Fruit fly (Drosophila melanogaster): ENCODE measurements around the gene CG10866.

Gene CG10866

DNA sequence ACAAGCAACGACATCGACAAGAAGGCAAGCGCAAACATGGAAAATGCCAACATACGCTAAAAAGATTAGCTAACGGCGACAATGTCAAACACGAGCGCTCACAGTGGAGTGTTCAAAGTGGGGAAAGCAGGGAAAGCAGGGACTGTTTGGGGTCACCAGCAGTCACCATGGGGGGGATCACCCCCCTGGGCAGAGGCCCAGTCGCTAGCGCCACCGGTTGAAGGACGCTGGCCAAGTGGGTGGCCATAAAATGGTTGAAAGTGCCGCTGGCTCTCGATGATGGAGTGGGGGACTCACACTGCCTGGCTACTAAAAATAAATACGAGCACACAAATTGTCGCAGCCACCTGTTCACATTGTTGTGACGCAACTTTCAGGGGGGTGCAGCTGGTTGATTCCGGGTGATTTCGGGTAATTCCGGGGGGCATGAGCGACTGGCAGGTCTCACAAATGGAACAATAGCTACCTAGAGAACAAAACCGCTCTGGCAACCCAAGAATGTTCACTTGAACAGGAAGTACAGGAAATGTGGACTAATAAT, 23.2 kb upstream of the CG10866 start:
- TF ChIP-seq EcR (GFP tag; optimal IDR thresholded peaks at IDR 0.05) (no peak), psq (optimal IDR thresholded peaks at IDR 0.05) (no peak), usp (GFP tag; optimal IDR thresholded peaks at IDR 0.05) (no peak), pan (optimal IDR thresholded peaks at IDR 0.05) (no peak), Dll (optimal IDR thresholded peaks at IDR 0.05) (no peak), CG8478 (optimal IDR thresholded peaks at IDR 0.05) (no peak)

DNA sequence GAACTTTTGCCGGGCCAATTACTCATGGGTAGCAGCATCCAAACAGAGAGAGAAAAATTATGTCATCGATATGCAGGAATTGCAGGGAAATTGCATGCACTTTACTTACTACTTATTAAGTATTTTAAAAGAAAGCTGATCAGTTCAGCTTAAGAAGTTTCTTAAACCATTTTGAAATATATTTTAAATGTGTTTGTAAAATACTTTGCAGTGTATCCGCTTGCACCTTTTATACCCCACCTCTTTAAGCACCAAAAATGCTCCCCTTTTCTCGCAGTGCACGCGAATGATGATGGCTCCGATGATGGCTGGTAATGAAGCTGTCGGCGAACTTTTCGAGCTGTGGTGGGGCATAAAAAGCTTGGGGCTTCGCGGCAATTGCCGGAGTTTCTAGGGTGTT, 14.7 kb upstream of the CG10866 start, which contains the start of gene CG14984:
TSS of gene CG14984 (minus strand) at position 83 of the 400 bp plus-strand sequence.
- TF ChIP-seq psq (optimal IDR thresholded peaks at IDR 0.05), result no peak
- TF ChIP-seq usp (GFP tag; optimal IDR thresholded peaks at IDR 0.05), result no peak
- no peak for TF ChIP-seq pan (optimal IDR thresholded peaks at IDR 0.05)
- TF ChIP-seq Dll (optimal IDR thresholded peaks at IDR 0.05), result no peak
- TF ChIP-seq CG8478 (optimal IDR thresholded peaks at IDR 0.05), result no peak
- TF ChIP-seq EcR (GFP tag; optimal IDR thresholded peaks at IDR 0.05), result no peak

- TF ChIP-seq psq (optimal IDR thresholded peaks at IDR 0.05) (no peak), EcR (GFP tag; optimal IDR thresholded peaks at IDR 0.05) (no peak), pan (optimal IDR thresholded peaks at IDR 0.05) (no peak), CG8478 (optimal IDR thresholded peaks at IDR 0.05) (no peak), usp (GFP tag; optimal IDR thresholded peaks at IDR 0.05) (no peak), Dll (optimal IDR thresholded peaks at IDR 0.05) (no peak)
These were observed 14.1 kb upstream of the CG10866 start for dm6 chr3L:3951875-3952274.

DNA sequence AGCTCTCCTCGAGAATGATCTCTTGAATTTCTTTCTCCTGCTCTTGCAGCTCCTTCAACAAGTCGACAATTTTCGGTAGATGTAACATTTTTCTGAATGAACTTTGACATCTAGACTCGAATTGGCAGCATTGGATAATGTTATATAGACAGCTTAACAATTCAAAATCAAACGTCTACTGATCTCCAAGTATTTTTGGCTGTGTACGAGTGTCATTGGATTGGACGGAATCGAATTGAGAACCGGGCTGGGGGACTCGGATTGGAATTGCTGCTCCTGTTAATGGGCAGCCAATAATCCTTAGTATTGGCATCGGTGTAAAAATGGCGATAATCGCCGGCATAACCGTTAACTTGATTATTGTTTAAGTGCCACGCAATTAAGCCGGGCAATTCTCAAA, 11.4 kb upstream of the CG10866 start, which contains the start of gene CG14983:
TSS of gene CG14983 (minus strand) at position 101 of the 400 bp plus-strand sequence.
- TF ChIP-seq psq (optimal IDR thresholded peaks at IDR 0.05), result no peak

DNA sequence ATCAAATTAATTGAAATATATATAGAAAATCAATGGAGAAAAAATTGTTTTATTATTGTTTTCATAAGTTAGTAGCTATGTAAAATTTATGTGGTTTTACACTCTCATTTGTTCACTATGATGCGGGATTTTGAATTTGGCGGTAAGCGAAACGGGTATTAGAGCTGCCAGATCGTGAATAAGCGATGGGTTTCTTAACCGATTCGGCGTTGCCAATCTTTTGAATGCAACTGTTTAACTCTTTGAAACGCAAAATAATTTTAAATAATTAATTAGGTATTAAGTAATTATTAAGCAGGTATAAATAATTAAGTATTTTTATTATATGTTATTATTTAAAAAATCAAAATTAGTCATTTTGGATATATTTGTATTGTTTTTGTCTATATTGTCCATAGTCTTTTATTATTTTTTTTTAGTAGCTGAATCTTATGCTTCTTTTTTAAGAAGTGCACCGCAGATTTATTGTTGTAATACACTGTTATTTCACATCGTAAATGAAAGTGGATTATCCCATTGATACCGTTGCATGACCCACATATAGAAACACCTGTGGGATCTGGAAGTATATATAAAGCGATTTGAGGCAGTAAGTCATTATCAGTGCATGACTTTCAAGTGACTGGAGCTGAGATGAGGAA, 9.6 kb upstream of the CG10866 start, which contains the start of gene CG10853:
TSS of gene CG10853 (plus strand) at position 591 of the 641 bp plus-strand sequence.
- TF ChIP-seq CG8478 (optimal IDR thresholded peaks at IDR 0.05) (no peak), EcR (GFP tag; optimal IDR thresholded peaks at IDR 0.05) (no peak), usp (GFP tag; optimal IDR thresholded peaks at IDR 0.05) (no peak), Dll (optimal IDR thresholded peaks at IDR 0.05) (no peak)

DNA sequence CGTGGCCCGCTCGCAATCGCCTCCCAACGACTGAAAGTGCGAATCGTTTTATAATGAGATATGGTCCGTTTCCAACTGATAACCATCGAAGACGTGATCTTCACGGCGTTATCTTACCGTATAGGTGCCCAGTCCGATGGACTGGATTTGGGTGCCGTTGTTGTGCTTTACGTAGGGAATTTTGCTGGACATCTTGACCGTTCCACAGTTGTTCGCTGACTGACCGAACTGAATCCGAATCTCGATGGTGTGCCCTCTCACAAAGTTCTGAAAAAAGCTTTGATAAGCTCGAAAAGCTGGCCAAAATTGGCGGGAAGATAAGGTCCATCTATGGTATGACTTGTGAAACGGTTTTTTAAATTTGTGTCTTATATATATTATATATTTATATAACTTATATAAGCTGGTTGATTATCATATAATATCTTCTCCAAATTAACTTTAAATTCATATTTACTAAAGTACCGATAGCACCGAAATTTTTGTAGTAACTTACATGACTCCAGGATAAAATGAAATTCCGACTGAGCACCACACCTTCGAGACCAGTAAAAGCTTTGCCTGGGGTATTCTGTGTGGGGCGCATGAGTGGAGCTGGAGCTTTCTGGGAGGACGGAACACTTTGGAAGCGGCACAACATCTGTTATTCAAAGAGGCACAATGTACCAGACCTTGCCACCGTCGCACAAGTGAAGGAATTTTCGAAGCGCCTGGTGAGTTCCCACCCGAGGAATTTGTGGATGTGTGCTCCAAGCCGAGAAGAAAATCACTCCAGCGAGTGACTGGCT, 4.6 kb upstream of the CG10866 start, which contains the start of the genes CG10863 and CG14982:
TSS of gene CG10863 (minus strand) at position 225 of the 788 bp plus-strand sequence.
TSS of gene CG14982 (plus strand) at position 470 of the 788 bp plus-strand sequence.
- TF ChIP-seq EcR (GFP tag; optimal IDR thresholded peaks at IDR 0.05) (no peak), psq (optimal IDR thresholded peaks at IDR 0.05) (no peak), usp (GFP tag; optimal IDR thresholded peaks at IDR 0.05) (no peak), Dll (optimal IDR thresholded peaks at IDR 0.05) (no peak), CG8478 (optimal IDR thresholded peaks at IDR 0.05) (no peak), pan (optimal IDR thresholded peaks at IDR 0.05) (no peak)

DNA sequence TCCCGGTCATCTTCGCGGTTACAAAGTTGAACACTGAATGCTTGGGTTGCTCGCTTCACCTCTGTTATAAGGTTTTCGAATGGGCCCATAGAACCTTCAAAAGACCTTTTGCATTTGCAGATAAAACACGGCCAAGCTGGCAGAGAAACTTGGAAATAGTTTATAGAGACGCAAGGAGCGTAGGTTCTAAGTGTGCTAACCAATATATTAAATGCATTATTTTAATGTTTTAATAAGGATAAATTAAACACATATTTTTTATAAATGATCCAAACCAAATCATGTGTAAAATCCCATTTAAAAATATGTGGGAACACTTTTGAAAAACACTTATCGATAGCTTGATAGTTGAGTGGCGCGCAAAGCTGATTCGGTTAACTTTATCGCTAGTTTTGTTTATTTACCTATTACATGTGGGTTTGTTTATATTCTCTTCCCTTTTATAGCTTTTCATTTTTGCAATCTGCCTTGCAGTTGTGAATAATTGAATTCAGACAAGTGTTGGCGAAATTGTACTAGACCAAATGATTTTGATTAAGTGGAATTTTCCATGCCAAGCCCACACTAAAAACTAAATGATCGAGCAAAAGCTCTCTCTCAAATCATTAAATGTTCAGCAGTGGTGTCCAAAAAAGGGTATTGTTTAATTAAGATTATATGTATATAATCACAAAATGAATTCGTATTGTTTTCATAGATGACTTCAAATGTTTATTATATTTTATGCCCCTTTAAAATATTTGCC, 2.5 kb upstream of the CG10866 start, which contains the start of gene CG12766:
TSS of gene CG12766 (minus strand) at position 51 of the 745 bp plus-strand sequence.
- TF ChIP-seq psq (optimal IDR thresholded peaks at IDR 0.05), result no peak
- no peak for TF ChIP-seq pan (optimal IDR thresholded peaks at IDR 0.05)
- TF ChIP-seq EcR (GFP tag; optimal IDR thresholded peaks at IDR 0.05), result no peak
- TF ChIP-seq Dll (optimal IDR thresholded peaks at IDR 0.05), result no peak
- no peak for TF ChIP-seq usp (GFP tag; optimal IDR thresholded peaks at IDR 0.05)
- no peak for TF ChIP-seq CG8478 (optimal IDR thresholded peaks at IDR 0.05)

DNA sequence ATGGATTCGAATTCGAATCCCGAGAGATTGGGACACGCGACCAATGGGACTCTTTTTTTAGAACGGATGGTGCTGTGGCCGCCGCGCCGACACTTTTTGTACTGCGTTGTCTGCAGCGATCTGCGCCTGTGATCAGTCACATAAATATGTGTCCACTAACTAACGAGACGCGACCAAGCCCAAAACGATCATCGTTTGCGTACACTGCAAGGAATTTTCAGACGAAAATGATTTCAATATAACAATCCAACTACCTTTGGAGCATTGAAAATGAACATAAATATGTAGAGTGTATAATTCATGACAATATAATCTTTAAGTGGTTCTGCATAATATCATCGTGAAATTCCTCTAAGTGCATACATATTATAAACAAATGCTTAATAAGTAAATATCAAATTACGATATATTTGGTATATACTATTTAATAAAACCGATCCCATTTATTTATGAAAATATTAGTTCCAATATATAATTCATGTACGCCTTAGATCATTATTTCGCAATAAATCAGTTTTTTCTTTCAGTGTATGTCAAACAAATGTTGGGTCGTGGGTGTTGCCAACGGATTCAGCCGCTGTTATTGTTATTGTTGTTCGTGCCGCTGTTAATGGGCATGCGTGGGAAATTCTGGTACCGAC, 2.1 kb downstream of the CG10866 start, which contains the start of gene Eip63F-1:
TSS of gene Eip63F-1 (minus strand) at position 51 of the 641 bp plus-strand sequence.
- TF ChIP-seq Dll (optimal IDR thresholded peaks at IDR 0.05) (no peak), CG8478 (optimal IDR thresholded peaks at IDR 0.05) (no peak), pan (optimal IDR thresholded peaks at IDR 0.05) (no peak), psq (optimal IDR thresholded peaks at IDR 0.05) (no peak), EcR (GFP tag; optimal IDR thresholded peaks at IDR 0.05) (no peak), usp (GFP tag; optimal IDR thresholded peaks at IDR 0.05) (no peak)

DNA sequence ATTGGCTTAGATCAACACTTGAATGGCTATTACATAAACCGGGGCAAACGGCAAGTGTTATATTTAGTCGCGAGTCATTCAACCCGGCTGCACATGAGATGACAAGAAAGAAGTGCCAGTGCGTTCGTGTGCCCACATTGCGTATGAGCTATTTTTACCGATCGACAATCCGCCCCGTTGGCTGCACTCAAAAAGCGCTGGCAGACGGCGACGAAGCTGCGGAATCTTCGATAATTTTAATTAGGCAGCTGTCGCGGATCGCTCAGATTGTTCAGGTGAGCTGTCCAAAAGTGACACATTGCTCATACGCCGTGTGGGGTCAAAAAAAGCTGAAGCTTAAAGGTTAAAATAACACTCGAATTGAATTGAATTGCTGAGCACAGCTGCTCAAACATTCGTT, 3.7 kb downstream of the CG10866 start:
- TF ChIP-seq EcR (GFP tag; optimal IDR thresholded peaks at IDR 0.05), result peak in 1 of 2 experiments; percentile 39
- no peak for TF ChIP-seq CG8478 (optimal IDR thresholded peaks at IDR 0.05)

DNA sequence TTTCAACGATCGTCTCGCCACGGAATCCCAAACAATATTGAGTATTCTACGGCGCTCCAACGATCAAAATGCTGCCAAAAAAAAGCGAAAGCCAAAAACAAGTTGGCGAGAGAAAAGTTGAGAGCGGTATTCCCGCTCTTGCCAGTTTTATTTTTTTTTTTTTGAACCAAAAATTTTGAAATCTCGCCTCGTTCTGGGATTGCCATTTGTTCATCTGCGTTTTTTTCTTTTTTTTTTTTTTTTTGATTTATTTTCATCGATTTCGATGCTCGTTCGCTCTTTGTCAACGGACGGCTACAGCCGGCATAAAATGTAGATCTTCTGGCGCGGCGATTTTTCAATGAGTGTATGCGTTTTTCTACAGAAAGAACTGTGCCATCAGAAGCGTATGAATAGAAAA, 4.2 kb downstream of the CG10866 start:
- no peak for TF ChIP-seq psq (optimal IDR thresholded peaks at IDR 0.05)
- TF ChIP-seq usp (GFP tag; optimal IDR thresholded peaks at IDR 0.05), result no peak
- no peak for TF ChIP-seq CG8478 (optimal IDR thresholded peaks at IDR 0.05)
- no peak for TF ChIP-seq Dll (optimal IDR thresholded peaks at IDR 0.05)

- TF ChIP-seq Dll (optimal IDR thresholded peaks at IDR 0.05) (no peak), psq (optimal IDR thresholded peaks at IDR 0.05) (no peak), CG8478 (optimal IDR thresholded peaks at IDR 0.05) (no peak), EcR (GFP tag; optimal IDR thresholded peaks at IDR 0.05) (no peak), pan (optimal IDR thresholded peaks at IDR 0.05) (no peak), usp (GFP tag; optimal IDR thresholded peaks at IDR 0.05) (no peak)
These were observed 5.0 kb downstream of the CG10866 start for dm6 chr3L:3932742-3933289.

All from whole organism.